Fruit fly (Drosophila melanogaster) whole organism, prepupa: Measurements from ENCODE around the gene CG9240.

ENCODE experiments used
- Blimp-1 ChIP-seq: fragments of 200-800 bp; sonication (Bioruptor generic); optimal IDR thresholded peaks from 3 replicates; lab custom pipeline; 2017; ENCODE audit warnings: missing biosample characterization, missing genetic modification characterization, mild to moderate bottlenecking, moderate library complexity, missing genetic modification reagents
- CG10631 ChIP-seq: fragments of 200-800 bp; sonication (Bioruptor generic); optimal IDR thresholded peaks from 2 replicates; lab custom pipeline; 2016; ENCODE audit warnings: missing biosample characterization, missing genetic modification characterization
- CG10669 ChIP-seq: fragments of 200-800 bp; sonication (Bioruptor generic); optimal IDR thresholded peaks from 3 replicates; lab custom pipeline; 2018; ENCODE audit warnings: missing biosample characterization, mild to moderate bottlenecking, missing genetic modification characterization, moderate library complexity
- CG11294 ChIP-seq: fragments of 200-800 bp; sonication (Bioruptor generic); IDR thresholded peaks from 2 replicates; pipeline ENCODE4 v1.3.6; 2022; ENCODE audit warnings: missing biosample characterization, missing genetic modification characterization
- CG11762 ChIP-seq: fragments of 200-800 bp; sonication (Bioruptor generic); optimal IDR thresholded peaks from 3 replicates; lab custom pipeline; 2016; ENCODE audit warnings: missing biosample characterization, missing genetic modification characterization; ENCODE audit not compliant: insufficient read depth
- CG11902 ChIP-seq: fragments of 200-800 bp; sonication (Bioruptor generic); optimal IDR thresholded peaks from 3 replicates; lab custom pipeline; 2016; ENCODE audit warnings: missing biosample characterization, missing genetic modification characterization
- CG15336 ChIP-seq: fragments of 200-800 bp; sonication (Bioruptor generic); IDR thresholded peaks from 2 replicates; pipeline ENCODE4 v1.3.6; 2022; ENCODE audit warnings: missing biosample characterization, missing genetic modification characterization
- CG1621 ChIP-seq: fragments of 200-800 bp; sonication (Bioruptor generic); optimal IDR thresholded peaks from 3 replicates; lab custom pipeline; 2018; ENCODE audit warnings: missing biosample characterization, mild to moderate bottlenecking, missing genetic modification characterization
- CG16779 ChIP-seq: fragments of 200-800 bp; sonication (Bioruptor generic); optimal IDR thresholded peaks from 3 replicates; lab custom pipeline; 2017; ENCODE audit warnings: missing biosample characterization, mild to moderate bottlenecking, missing genetic modification characterization
- CG32006 ChIP-seq: fragments of 200-800 bp; sonication (Bioruptor generic); optimal IDR thresholded peaks from 3 replicates; lab custom pipeline; 2017; ENCODE audit warnings: missing biosample characterization, mild to moderate bottlenecking, missing genetic modification characterization
- CG34406 ChIP-seq: fragments of 200-800 bp; sonication (Bioruptor generic); optimal IDR thresholded peaks from 3 replicates; lab custom pipeline; 2016; ENCODE audit warnings: missing biosample characterization, missing genetic modification characterization
- CG6163 ChIP-seq: fragments of 200-800 bp; sonication (Bioruptor generic); IDR thresholded peaks from 3 replicates; pipeline ENCODE4 v1.3.6; 2022; ENCODE audit warnings: missing biosample characterization, missing genetic modification characterization
- CG6792 ChIP-seq: fragments of 200-800 bp; sonication (Bioruptor generic); optimal IDR thresholded peaks from 3 replicates; lab custom pipeline; 2016; ENCODE audit warnings: missing biosample characterization, missing genetic modification characterization
- CG6808 ChIP-seq: fragments of 200-800 bp; sonication (Bioruptor generic); optimal IDR thresholded peaks from 3 replicates; lab custom pipeline; 2017; ENCODE audit warnings: missing biosample characterization, missing genetic modification characterization, mild to moderate bottlenecking, moderate library complexity, missing genetic modification reagents
- CG6854 ChIP-seq: fragments of 200-800 bp; sonication (Bioruptor generic); optimal IDR thresholded peaks from 2 replicates; lab custom pipeline; 2017; ENCODE audit warnings: missing biosample characterization, mild to moderate bottlenecking, missing genetic modification characterization
- CG8319 ChIP-seq: fragments of 200-800 bp; sonication (Bioruptor generic); optimal IDR thresholded peaks from 3 replicates; lab custom pipeline; 2016; ENCODE audit warnings: missing biosample characterization, missing genetic modification characterization
- CG8632 ChIP-seq: fragments of 200-800 bp; sonication (Bioruptor generic); optimal IDR thresholded peaks from 3 replicates; lab custom pipeline; 2016; ENCODE audit warnings: missing biosample characterization, missing genetic modification characterization
- CG9139 ChIP-seq: fragments of 200-800 bp; sonication (Bioruptor generic); optimal IDR thresholded peaks from 3 replicates; lab custom pipeline; 2017; ENCODE audit warnings: missing biosample characterization, mild to moderate bottlenecking, missing genetic modification characterization
- Eip75B ChIP-seq: fragments of 200-800 bp; sonication (Bioruptor generic); optimal IDR thresholded peaks from 3 replicates; lab custom pipeline; 2016; ENCODE audit warnings: missing biosample characterization, missing genetic modification characterization
- Eip78C ChIP-seq: fragments of 200-800 bp; sonication (Bioruptor generic); peaks from one replicate; lab custom pipeline; 2016; ENCODE audit warnings: missing biosample characterization, missing genetic modification characterization
- Ets21C ChIP-seq: fragments of 200-800 bp; sonication (Bioruptor generic); optimal IDR thresholded peaks from 3 replicates; lab custom pipeline; 2016; ENCODE audit warnings: missing biosample characterization, missing genetic modification characterization
- Ets96B ChIP-seq: fragments of 200-800 bp; optimal IDR thresholded peaks from 2 replicates; lab custom pipeline; 2019; ENCODE audit warnings: missing biosample characterization, mild to moderate bottlenecking, missing genetic modification characterization, moderate library complexity
- Hr38 ChIP-seq: sonication (Bioruptor generic); optimal IDR thresholded peaks from 2 replicates; lab custom pipeline; 2016; ENCODE audit warnings: missing biosample characterization, missing genetic modification characterization
- Hr4 ChIP-seq: fragments of 200-800 bp; sonication (Bioruptor generic); optimal IDR thresholded peaks from 3 replicates; lab custom pipeline; 2016; ENCODE audit warnings: missing biosample characterization, missing genetic modification characterization
- Lpt ChIP-seq: fragments of 200-800 bp; sonication (Bioruptor generic); optimal IDR thresholded peaks from 3 replicates; lab custom pipeline; 2016; ENCODE audit warnings: missing biosample characterization, missing genetic modification characterization
- Met ChIP-seq: fragments of 200-800 bp; sonication (Bioruptor generic); optimal IDR thresholded peaks from 3 replicates; lab custom pipeline; 2016; ENCODE audit warnings: missing biosample characterization, missing genetic modification characterization
- Smox ChIP-seq: fragments of 200-800 bp; sonication (Bioruptor generic); optimal IDR thresholded peaks from 3 replicates; lab custom pipeline; 2016; ENCODE audit warnings: missing biosample characterization, missing genetic modification characterization
- Sox102F ChIP-seq: fragments of 200-800 bp; sonication (Bioruptor generic); optimal IDR thresholded peaks from 2 replicates; lab custom pipeline; 2016; ENCODE audit warnings: missing biosample characterization, mild to moderate bottlenecking, missing genetic modification characterization
- Sox14 ChIP-seq: fragments of 200-800 bp; sonication (Bioruptor generic); optimal IDR thresholded peaks from 3 replicates; lab custom pipeline; 2016; ENCODE audit warnings: missing biosample characterization, missing genetic modification characterization
- achi ChIP-seq: fragments of 200-800 bp; sonication (Bioruptor generic); optimal IDR thresholded peaks from 3 replicates; lab custom pipeline; 2016; ENCODE audit warnings: missing biosample characterization, missing genetic modification characterization
- dac ChIP-seq: fragments of 200-800 bp; sonication (Bioruptor generic); optimal IDR thresholded peaks from 2 replicates; lab custom pipeline; 2017; ENCODE audit warnings: missing biosample characterization, mild to moderate bottlenecking, missing genetic modification characterization
- dsx ChIP-seq: fragments of 200-800 bp; optimal IDR thresholded peaks from 3 replicates; lab custom pipeline; 2019; ENCODE audit warnings: missing biosample characterization, mild to moderate bottlenecking, missing genetic modification characterization, moderate library complexity; ENCODE audit not compliant: poor library complexity, severe bottlenecking
- eg ChIP-seq: fragments of 200-800 bp; sonication (Bioruptor generic); IDR thresholded peaks from 3 replicates; pipeline ENCODE4 v1.3.6; 2022; ENCODE audit warnings: missing biosample characterization, missing genetic modification characterization
- esn ChIP-seq: fragments of 200-800 bp; sonication (Bioruptor generic); optimal IDR thresholded peaks from 2 replicates; lab custom pipeline; 2016; ENCODE audit warnings: missing biosample characterization, mild to moderate bottlenecking, missing genetic modification characterization, moderate library complexity
- fd59A ChIP-seq: fragments of 200-800 bp; sonication (Bioruptor generic); optimal IDR thresholded peaks from 2 replicates; lab custom pipeline; 2017; ENCODE audit warnings: missing biosample characterization, mild to moderate bottlenecking, missing genetic modification characterization, missing genetic modification reagents
- fd85E ChIP-seq: fragments of 200-800 bp; sonication (Bioruptor generic); optimal IDR thresholded peaks from 3 replicates; lab custom pipeline; 2016; ENCODE audit warnings: missing biosample characterization, missing genetic modification characterization
- fkh ChIP-seq: fragments of 200-800 bp; sonication (Bioruptor generic); optimal IDR thresholded peaks from 3 replicates; lab custom pipeline; 2017; ENCODE audit warnings: missing biosample characterization, mild to moderate bottlenecking, missing genetic modification characterization, moderate library complexity
- salr ChIP-seq, 2 experiments: fragments of 200-800 bp; sonication (Bioruptor generic); optimal IDR thresholded peaks; 3 replicates each; lab custom pipeline; 2016 to 2018; ENCODE audit warnings: missing biosample characterization in 2 of 2, missing genetic modification characterization in 2 of 2, mild to moderate bottlenecking in 1 of 2
- spab ChIP-seq: fragments of 200-800 bp; sonication (Bioruptor generic); optimal IDR thresholded peaks from 2 replicates; lab custom pipeline; 2017; ENCODE audit warnings: missing biosample characterization, mild to moderate bottlenecking, missing genetic modification characterization, missing genetic modification reagents
- ss ChIP-seq, 2 experiments: fragments of 200-800 bp; sonication (Bioruptor generic); optimal IDR thresholded peaks; 2 replicates in 1 of 2; 3 replicates in 1 of 2; lab custom pipeline; 2017 to 2018; ENCODE audit warnings: mild to moderate bottlenecking in 2 of 2, missing biosample characterization in 2 of 2, missing genetic modification characterization in 2 of 2, moderate library complexity in 1 of 2
- svp ChIP-seq: fragments of 200-800 bp; sonication (Bioruptor generic); peaks from one replicate; lab custom pipeline; 2016; ENCODE audit warnings: missing biosample characterization, missing genetic modification characterization
- topi ChIP-seq: fragments of 200-800 bp; sonication (Bioruptor generic); optimal IDR thresholded peaks from 3 replicates; lab custom pipeline; 2016; ENCODE audit warnings: missing biosample characterization, missing genetic modification characterization
- vri ChIP-seq: fragments of 200-800 bp; sonication (Bioruptor generic); optimal IDR thresholded peaks from 3 replicates; lab custom pipeline; 2016; ENCODE audit warnings: missing biosample characterization, mild to moderate bottlenecking, missing genetic modification characterization

The CG9240 gene

DNA sequence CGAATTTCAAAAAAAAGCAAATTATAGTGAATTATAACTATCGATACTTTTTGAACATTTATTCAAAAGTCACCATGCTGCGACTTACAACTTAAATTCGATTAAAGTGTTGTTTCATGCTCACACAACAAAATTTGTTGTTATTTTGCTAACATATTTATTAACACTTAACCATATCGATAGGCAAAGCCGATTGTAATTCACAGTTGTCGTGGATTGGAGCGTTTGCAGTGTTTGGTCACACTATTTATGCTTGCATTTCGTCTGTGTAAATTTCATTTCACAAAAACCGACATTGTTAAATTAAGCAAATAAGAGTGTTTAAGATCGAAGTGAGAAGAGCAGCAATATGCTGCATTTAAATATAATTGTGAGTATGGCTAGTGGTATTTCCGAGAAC lies 11.3 kb upstream of the CG9240 start, which contains the start of gene HUWE1:
TSS of gene HUWE1 (plus strand) at position 220 of the 400 bp plus-strand sequence.
- TF ChIP-seq svp (GFP tag; lab: Kevin White, UChicago) (no peak), Sox14 (peak; percentile 17), fd59A (GFP tag; lab: Kevin White, UChicago) (no peak), CG11762 (GFP tag; lab: Kevin White, UChicago) (no peak), CG6854 (peak; percentile 47), CG8319 (GFP tag; lab: Kevin White, UChicago) (no peak), fd85E (GFP tag; lab: Kevin White, UChicago) (no peak), dsx (GFP tag; lab: Kevin White, UChicago) (peak; percentile 25), Hr38 (GFP tag; lab: Kevin White, UChicago) (no peak), esn (GFP tag; lab: Kevin White, UChicago) (peak; percentile 10), Ets96B (tag; lab: Kevin White, UChicago) (no peak), CG11902 (GFP tag; lab: Kevin White, UChicago) (no peak), Eip78C (GFP tag; lab: Kevin White, UChicago) (no peak), CG11294 (GFP tag; lab: Robert Waterston, UW) (no peak), CG15336 (GFP tag; lab: Robert Waterston, UW) (0 out of 2 replicates have a peak, but pooled peaks have one; percentile 14), CG8632 (GFP tag; lab: Kevin White, UChicago) (no peak), salr (GFP tag; optimal IDR thresholded peaks at IDR 0.05; lab: Kevin White, UChicago) (no peak)

dm6 chrX:15710751-15711179 lies 9.7 kb upstream of the CG9240 start:
- peak; percentile 48 for TF ChIP-seq svp (GFP tag; lab: Kevin White, UChicago)
- peak; percentile 43 for TF ChIP-seq Eip78C (GFP tag; lab: Kevin White, UChicago)
- no peak for TF ChIP-seq CG9139 (GFP tag; lab: Kevin White, UChicago)
- no peak for TF ChIP-seq CG6808 (GFP tag; lab: Kevin White, UChicago)
- TF ChIP-seq fkh (GFP tag; lab: Kevin White, UChicago) = peak; percentile 74

dm6 chrX:15709984-15710750 lies 9.1 kb upstream of the CG9240 start, which contains the start of the genes CG9281 and CG15601:
Gene CG9281 (minus strand): TSS chrX:15710539.
Gene CG15601 (plus strand): TSS chrX:15710647.
- no peak for TF ChIP-seq fd85E (GFP tag; lab: Kevin White, UChicago)
- peak; percentile 24 to 60 for TF ChIP-seq ss (GFP tag; optimal IDR thresholded peaks at IDR 0.05; lab: Kevin White, UChicago)
- TF ChIP-seq CG34406 (GFP tag; lab: Kevin White, UChicago) = no peak
- no peak for TF ChIP-seq CG10631
- no peak for TF ChIP-seq CG11902 (GFP tag; lab: Kevin White, UChicago)
- TF ChIP-seq Met (GFP tag; lab: Kevin White, UChicago) = no peak
- TF ChIP-seq CG16779 = no peak
- TF ChIP-seq Lpt (GFP tag; lab: Kevin White, UChicago) = no peak
- TF ChIP-seq Sox14 = no peak
- TF ChIP-seq Eip75B (GFP tag; lab: Kevin White, UChicago) = no peak
- no peak for TF ChIP-seq CG6163
- no peak for TF ChIP-seq Hr4 (GFP tag; lab: Kevin White, UChicago)
- no peak for TF ChIP-seq CG10669
- TF ChIP-seq CG11762 (GFP tag; lab: Kevin White, UChicago) = no peak
- peak; percentile 13 for TF ChIP-seq CG1621 (tag; lab: Kevin White, UChicago)
- TF ChIP-seq CG6792 = no peak
- no peak for TF ChIP-seq CG8632 (GFP tag; lab: Kevin White, UChicago)
- TF ChIP-seq Blimp-1 (GFP tag; lab: Kevin White, UChicago) = no peak
- TF ChIP-seq CG15336 (GFP tag; lab: Robert Waterston, UW) = no peak
- TF ChIP-seq Hr38 (GFP tag; lab: Kevin White, UChicago) = no peak
- peak; percentile 63 for TF ChIP-seq vri (GFP tag; lab: Kevin White, UChicago)
- no peak for TF ChIP-seq dac (GFP tag; lab: Kevin White, UChicago)
- TF ChIP-seq Sox102F (GFP tag; lab: Kevin White, UChicago) = no peak
- no peak for TF ChIP-seq fd59A (GFP tag; lab: Kevin White, UChicago)
- no peak for TF ChIP-seq achi (GFP tag; lab: Kevin White, UChicago)
- no peak for TF ChIP-seq CG8319 (GFP tag; lab: Kevin White, UChicago)
- TF ChIP-seq eg = peak; percentile 44; the same call in 2 of the 3 replicates
- TF ChIP-seq topi (GFP tag; lab: Kevin White, UChicago) = no peak
- no peak for TF ChIP-seq Ets21C (GFP tag; lab: Kevin White, UChicago)
- TF ChIP-seq CG32006 (GFP tag; lab: Kevin White, UChicago) = no peak
- peak; percentile 55 for TF ChIP-seq CG6854
- TF ChIP-seq salr (GFP tag; optimal IDR thresholded peaks at IDR 0.05; lab: Kevin White, UChicago) = no peak
- TF ChIP-seq CG9139 (GFP tag; lab: Kevin White, UChicago) = no peak
- peak; percentile 52 for TF ChIP-seq svp (GFP tag; lab: Kevin White, UChicago)
- peak; percentile 54 for TF ChIP-seq Eip78C (GFP tag; lab: Kevin White, UChicago)
- no peak for TF ChIP-seq Smox (GFP tag; lab: Kevin White, UChicago)
- no peak for TF ChIP-seq spab (GFP tag; lab: Kevin White, UChicago)
